Worm (Caenorhabditis elegans) whole organism, L1 larva: ENCODE results near the gene F56D6.20.

Source experiments
- alr-1 ChIP-seq: fragments of 200-800 bp; sonication (Bioruptor generic); optimal IDR thresholded peaks from 2 replicates; lab custom pipeline; 2018; ENCODE audit warnings: borderline replicate concordance, mild to moderate bottlenecking, missing genetic modification characterization, missing compliant biosample characterization
- aly-2 ChIP-seq: fragments of 150-350 bp; optimal IDR thresholded peaks from 2 replicates; lab custom pipeline; 2014; ENCODE audit warnings: missing biosample characterization, missing genetic modification characterization
- elt-2 ChIP-seq: sonication (generic microtip); optimal IDR thresholded peaks from 2 replicates; lab custom pipeline; 2016; ENCODE audit warnings: missing genetic modification characterization, mild to moderate bottlenecking, inconsistent platforms, missing compliant biosample characterization, missing genetic modification reagents
- fkh-10 ChIP-seq: sonication (generic microtip); optimal IDR thresholded peaks from 2 replicates; lab custom pipeline; 2017; ENCODE audit warnings: missing biosample characterization, missing genetic modification reagents, missing genetic modification characterization
- hpl-2 ChIP-seq: fragments of 150-350 bp; optimal IDR thresholded peaks from 2 replicates; lab custom pipeline; 2014; ENCODE audit warnings: missing biosample characterization, missing genetic modification reagents, missing genetic modification characterization
- isw-1 ChIP-seq: fragments of 200-800 bp; sonication (Bioruptor generic); IDR thresholded peaks from 2 replicates; pipeline ENCODE4 v1.3.6; 2022; ENCODE audit warnings: missing genetic modification characterization, missing compliant biosample characterization
- mef-2 ChIP-seq: fragments of 150-350 bp; optimal IDR thresholded peaks from 2 replicates; lab custom pipeline; 2014; ENCODE audit warnings: missing biosample characterization, missing genetic modification characterization
- nhr-237 ChIP-seq: fragments of 150-350 bp; optimal IDR thresholded peaks from 2 replicates; lab custom pipeline; 2014; ENCODE audit warnings: missing biosample characterization, missing genetic modification characterization
- nhr-76 ChIP-seq: sonication (generic microtip); optimal IDR thresholded peaks from 2 replicates; lab custom pipeline; 2017; ENCODE audit warnings: missing biosample characterization, missing genetic modification characterization
- nhr-84 ChIP-seq: sonication (generic microtip); optimal IDR thresholded peaks from 2 replicates; lab custom pipeline; 2017; ENCODE audit warnings: missing biosample characterization, missing genetic modification characterization
- pag-3 ChIP-seq: sonication (generic microtip); optimal IDR thresholded peaks from 2 replicates; lab custom pipeline; 2017; ENCODE audit warnings: missing genetic modification characterization, mild to moderate bottlenecking, missing compliant biosample characterization, antibody characterized with exemption, borderline replicate concordance; ENCODE audit not compliant: insufficient read depth
- swsn-7 ChIP-seq: sonication (generic microtip); optimal IDR thresholded peaks from 2 replicates; lab custom pipeline; 2016; ENCODE audit warnings: missing genetic modification characterization, missing compliant biosample characterization

DNA sequence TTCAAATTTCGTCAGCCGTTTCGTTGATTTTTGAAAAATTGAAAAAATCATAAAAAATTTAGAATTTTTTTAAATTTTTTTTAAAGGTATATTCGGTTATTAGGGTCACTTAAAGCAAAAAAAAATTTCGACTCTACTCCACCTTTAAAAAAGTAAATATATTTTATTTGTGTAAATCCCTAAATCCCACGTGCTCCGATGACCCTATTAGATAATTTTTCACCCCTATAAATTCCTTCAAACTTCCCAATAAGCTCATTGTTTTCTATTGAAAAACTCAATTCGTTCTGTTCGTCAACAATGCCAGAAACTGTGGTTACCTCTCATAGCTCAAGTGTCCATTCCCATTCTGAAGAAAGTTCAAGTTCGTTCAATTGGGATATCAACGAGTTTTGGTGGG, at the start of gene F56D6.20:
- no peak for TF ChIP-seq fkh-10 (GFP tag; lab: Kevin White, UChicago)
- no peak for TF ChIP-seq isw-1 (GFP tag; lab: Robert Waterston, UW)
- TF ChIP-seq nhr-84 (tag; lab: Kevin White, UChicago): no peak
- TF ChIP-seq pag-3: no peak
- TF ChIP-seq nhr-76 (tag; lab: Kevin White, UChicago): no peak
- no peak for TF ChIP-seq hpl-2 (GFP tag; lab: Kevin White, UChicago)
- no peak for TF ChIP-seq swsn-7 (tag; lab: Kevin White, UChicago)
- no peak for TF ChIP-seq nhr-237 (tag; lab: Kevin White, UChicago)
- TF ChIP-seq mef-2 (tag; lab: Kevin White, UChicago): no peak
- no peak for TF ChIP-seq elt-2
- no peak for TF ChIP-seq aly-2 (tag; lab: Kevin White, UChicago)
- no peak for TF ChIP-seq alr-1 (tag; lab: Kevin White, UChicago)
